Worm (Caenorhabditis elegans) whole organism, late embryonic: ENCODE measurements around the gene Y56A3A.22.

Experiments used
- K09A11.1 ChIP-seq: sonication (generic microtip); optimal IDR thresholded peaks from 2 replicates; lab custom pipeline; 2017; ENCODE audit warnings: antibody characterized with exemption, mild to moderate bottlenecking, missing genetic modification characterization, missing compliant biosample characterization; ENCODE audit not compliant: insufficient read depth
- ceh-24 ChIP-seq: sonication (generic microtip); optimal IDR thresholded peaks from 2 replicates; lab custom pipeline; 2016; ENCODE audit warnings: mild to moderate bottlenecking, missing genetic modification characterization, missing compliant biosample characterization
- ceh-30 ChIP-seq: fragments of 150-350 bp; optimal IDR thresholded peaks from 2 replicates; lab custom pipeline; 2014; ENCODE audit warnings: missing biosample characterization, missing genetic modification characterization
- ceh-34 ChIP-seq: sonication (generic microtip); optimal IDR thresholded peaks from 2 replicates; lab custom pipeline; 2016; ENCODE audit warnings: mild to moderate bottlenecking, missing genetic modification characterization, missing compliant biosample characterization
- mec-3 ChIP-seq: sonication (generic microtip); optimal IDR thresholded peaks from 2 replicates; lab custom pipeline; 2016; ENCODE audit warnings: borderline replicate concordance, missing genetic modification characterization, missing compliant biosample characterization
- pag-3 ChIP-seq: sonication (generic microtip); optimal IDR thresholded peaks from 2 replicates; lab custom pipeline; 2016; ENCODE audit warnings: missing compliant biosample characterization, missing genetic modification characterization, borderline replicate concordance
- pha-2 ChIP-seq: sonication (generic microtip); optimal IDR thresholded peaks from 2 replicates; lab custom pipeline; 2017; ENCODE audit warnings: mild to moderate bottlenecking, missing genetic modification characterization, missing compliant biosample characterization
- ztf-16 ChIP-seq: sonication (generic microtip); optimal IDR thresholded peaks from 2 replicates; lab custom pipeline; 2017; ENCODE audit warnings: missing genetic modification characterization, missing compliant biosample characterization

DNA sequence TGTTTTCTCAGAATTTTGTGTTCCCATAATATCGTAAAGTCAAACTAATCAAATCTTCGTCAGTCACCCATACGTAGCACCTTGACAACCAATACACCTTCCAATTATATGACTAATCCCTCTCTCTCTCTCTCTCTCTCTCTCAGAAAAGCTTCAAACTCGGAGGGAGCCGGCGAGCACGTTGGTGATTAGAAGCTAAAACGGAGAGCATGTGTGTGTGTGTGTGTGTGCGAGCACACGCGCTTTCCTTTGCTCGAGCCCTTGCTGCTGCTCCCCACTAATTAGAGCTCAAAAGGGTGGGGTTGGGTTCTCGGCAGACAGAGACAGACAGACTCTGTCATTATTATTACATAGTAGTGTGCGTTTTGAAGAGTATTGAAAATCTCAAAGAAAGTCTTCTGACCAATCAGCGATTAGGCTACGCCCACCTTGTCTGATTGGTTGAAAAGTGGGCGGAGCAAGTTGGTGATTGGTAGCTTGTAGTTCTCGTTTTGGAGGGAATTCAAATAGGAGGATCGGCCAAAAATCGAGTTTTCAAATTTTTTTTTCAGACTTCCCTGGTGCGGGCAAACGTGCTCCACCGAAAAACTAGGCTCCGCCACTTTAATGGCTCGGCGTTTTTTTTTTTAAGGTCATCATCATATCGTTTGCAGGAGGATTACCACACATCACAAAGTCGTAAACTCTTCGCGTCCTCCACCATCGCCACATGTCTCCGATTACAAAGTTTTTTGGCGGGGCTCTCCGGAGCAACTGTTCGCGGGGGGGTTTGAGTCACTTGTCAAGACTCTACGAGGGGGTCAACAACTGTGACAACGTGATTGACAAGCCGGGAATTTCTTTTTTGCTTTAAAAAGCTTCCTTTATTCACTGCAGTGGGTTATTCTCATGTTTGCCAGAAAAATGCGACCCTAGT lies 13.8 kb downstream of the Y56A3A.22 start:
- TF ChIP-seq pha-2 (tag; lab: Kevin White, UChicago) = no peak
- TF ChIP-seq pag-3 (tag; lab: Kevin White, UChicago) = no peak
- no peak for TF ChIP-seq mec-3 (tag; lab: Kevin White, UChicago)
- TF ChIP-seq K09A11.1 = no peak
- no peak for TF ChIP-seq ceh-34 (tag; lab: Kevin White, UChicago)
- TF ChIP-seq ztf-16 = no peak
- no peak for TF ChIP-seq ceh-24 (tag; lab: Kevin White, UChicago)
- no peak for TF ChIP-seq ceh-30 (tag; lab: Kevin White, UChicago)
